Worm (Caenorhabditis elegans): Measurements from ENCODE around the gene col-157.
"Not testable (repeated sequence)": the region's sequence is repeated elsewhere in the genome, so short reads cannot be mapped to it uniquely, and the experiment has no call there.

ce11 chrV:11483580-11484092 lies at the start of gene col-157:
- not testable (repeated sequence) for TF ChIP-seq F57A8.1 (GFP tag; optimal IDR thresholded peaks at IDR 0.05); F22D6.2 (tag; optimal IDR thresholded peaks at IDR 0.05); lin-35 (GFP tag; optimal IDR thresholded peaks at IDR 0.05); rec-8 (tag; optimal IDR thresholded peaks at IDR 0.05); snpc-1.3 (tag; optimal IDR thresholded peaks at IDR 0.05; ENCODE audit: insufficient read depth); athp-1 (tag; optimal IDR thresholded peaks at IDR 0.05); lir-1 (GFP tag; conservative IDR thresholded peaks at IDR 0.05); let-526 (GFP tag; IDR thresholded peaks at IDR 0.05); ztf-6 (GFP tag; IDR thresholded peaks at IDR 0.05); ama-1 (optimal IDR thresholded peaks at IDR 0.05); ama-1 (GFP tag; optimal IDR thresholded peaks at IDR 0.05); cebp-1 (GFP tag; IDR thresholded peaks at IDR 0.05); cebp-1 (tag; optimal IDR thresholded peaks at IDR 0.05); F52B5.7 (tag; optimal IDR thresholded peaks at IDR 0.05); ztf-3 (GFP tag; optimal IDR thresholded peaks at IDR 0.05)

All from whole organism, young adult.